Fruit fly (Drosophila melanogaster): Measurements from ENCODE around the gene Vps16B.

DNA sequence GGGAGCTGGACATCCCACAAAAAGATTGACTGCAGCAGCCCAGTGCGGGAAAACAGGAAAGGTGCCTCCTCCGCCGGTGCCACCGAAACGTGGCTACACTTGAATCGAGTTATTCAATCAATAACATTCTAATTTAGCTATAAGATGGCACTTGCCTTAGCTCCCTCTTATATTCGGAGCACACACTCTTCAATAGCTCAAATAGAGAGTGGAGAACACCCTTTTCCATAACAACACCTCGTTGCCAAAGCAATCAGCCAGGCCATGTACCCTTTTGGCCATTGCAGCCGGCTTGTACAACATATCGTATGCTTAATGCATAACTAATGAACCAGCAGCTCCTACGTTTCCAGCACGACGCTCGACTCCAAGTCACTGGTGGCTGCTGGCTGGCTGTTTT, 21.5 kb upstream of the Vps16B start:
- no peak for TF ChIP-seq Dll (optimal IDR thresholded peaks at IDR 0.05)
- TF ChIP-seq pan (optimal IDR thresholded peaks at IDR 0.05), result no peak
- no peak for TF ChIP-seq psq (optimal IDR thresholded peaks at IDR 0.05)
- no peak for TF ChIP-seq CG8478 (optimal IDR thresholded peaks at IDR 0.05)
- no peak for TF ChIP-seq usp (GFP tag; optimal IDR thresholded peaks at IDR 0.05)
- no peak for TF ChIP-seq EcR (GFP tag; optimal IDR thresholded peaks at IDR 0.05)

All from whole organism.